Worm (Caenorhabditis elegans): ENCODE measurements around the gene D1005.10.

The D1005.10 gene

ce11 chrX:1492174-1492573, 6.2 kb upstream of the D1005.10 start (continued):
- TF ChIP-seq irx-1 (tag; optimal IDR thresholded peaks at IDR 0.05) (peak; percentile 3), tlp-1 (tag; optimal IDR thresholded peaks at IDR 0.05) (no peak), mab-9 (GFP tag; IDR thresholded peaks at IDR 0.05) (no peak), ceh-63 (GFP tag; optimal IDR thresholded peaks at IDR 0.05) (no peak), mef-2 (tag; optimal IDR thresholded peaks at IDR 0.05) (no peak), nhr-237 (tag; optimal IDR thresholded peaks at IDR 0.05) (no peak), lin-39 (tag; optimal IDR thresholded peaks at IDR 0.05) (no peak), F16B12.6 (tag; optimal IDR thresholded peaks at IDR 0.05) (no peak), nhr-77 (tag; optimal IDR thresholded peaks at IDR 0.05) (no peak), ztf-4 (tag; optimal IDR thresholded peaks at IDR 0.05) (no peak), unc-130 (tag; optimal IDR thresholded peaks at IDR 0.05) (no peak), efl-3 (GFP tag; optimal IDR thresholded peaks at IDR 0.05) (no peak), xbp-1 (tag; optimal IDR thresholded peaks at IDR 0.05) (no peak), nhr-71 (tag; optimal IDR thresholded peaks at IDR 0.05) (peak; percentile 7), snu-23 (GFP tag; optimal IDR thresholded peaks at IDR 0.05) (peak; percentile 51), ceh-8 (GFP tag; optimal IDR thresholded peaks at IDR 0.05) (no peak), ces-1 (GFP tag; optimal IDR thresholded peaks at IDR 0.05) (no peak), ceh-88 (GFP tag; IDR thresholded peaks at IDR 0.05) (no peak), pax-3 (tag; optimal IDR thresholded peaks at IDR 0.05) (no peak), snpc-4 (tag; optimal IDR thresholded peaks at IDR 0.05) (no peak), lsy-2 (tag; optimal IDR thresholded peaks at IDR 0.05) (no peak), hpl-2 (GFP tag; optimal IDR thresholded peaks at IDR 0.05) (no peak), pqm-1 (tag; optimal IDR thresholded peaks at IDR 0.05) (no peak), lin-14 (GFP tag; optimal IDR thresholded peaks at IDR 0.05) (no peak), nhr-19 (GFP tag; conservative IDR thresholded peaks at IDR 0.05) (no peak), nhr-90 (tag; optimal IDR thresholded peaks at IDR 0.05; ENCODE audit: poor library complexity) (peak; percentile 39), hlh-17 (GFP tag; optimal IDR thresholded peaks at IDR 0.05; ENCODE audit: borderline replicate concordance) (no peak), lir-3 (tag; optimal IDR thresholded peaks at IDR 0.05; ENCODE audit: poor library complexity) (no peak), rnt-1 (tag; optimal IDR thresholded peaks at IDR 0.05) (peak; percentile 13), sptf-1 (tag; optimal IDR thresholded peaks at IDR 0.05) (no peak), fkh-10 (GFP tag; optimal IDR thresholded peaks at IDR 0.05) (no peak), fkh-8 (tag; optimal IDR thresholded peaks at IDR 0.05) (no peak), nhr-47 (tag; optimal IDR thresholded peaks at IDR 0.05) (peak; percentile 58), nhr-28 (tag; optimal IDR thresholded peaks at IDR 0.05) (no peak), pag-3 (tag; optimal IDR thresholded peaks at IDR 0.05; ENCODE audit: borderline replicate concordance, insufficient read depth) (no peak), alr-1 (tag; optimal IDR thresholded peaks at IDR 0.05; ENCODE audit: borderline replicate concordance) (no peak), nhr-85 (tag) (no peak)

ce11 chrX:1491036-1491435, 5.1 kb upstream of the D1005.10 start:
- TF ChIP-seq lir-3 (tag; optimal IDR thresholded peaks at IDR 0.05; ENCODE audit: poor library complexity) (no peak), nhr-20 (tag; optimal IDR thresholded peaks at IDR 0.05) (no peak), lin-15B (tag; optimal IDR thresholded peaks at IDR 0.05) (no peak), C04F5.9 (tag; optimal IDR thresholded peaks at IDR 0.05) (no peak), unc-86 (tag; optimal IDR thresholded peaks at IDR 0.05) (no peak), snpc-4 (tag; optimal IDR thresholded peaks at IDR 0.05) (no peak), nhr-85 (tag) (no peak), nhr-71 (tag; optimal IDR thresholded peaks at IDR 0.05) (no peak), C34B4.2 (tag; optimal IDR thresholded peaks at IDR 0.05) (no peak), unc-62 (GFP tag; optimal IDR thresholded peaks at IDR 0.05) (no peak), pag-3 (tag; optimal IDR thresholded peaks at IDR 0.05; ENCODE audit: borderline replicate concordance, insufficient read depth) (no peak), ceh-63 (GFP tag; optimal IDR thresholded peaks at IDR 0.05) (no peak), ces-1 (GFP tag; optimal IDR thresholded peaks at IDR 0.05) (no peak)
